Worm (Caenorhabditis elegans) whole organism, young adult: ENCODE data around the gene ogt-1.

Experiments
- B0035.1 ChIP-seq: sonication (generic microtip); optimal IDR thresholded peaks from 2 replicates; lab custom pipeline; 2016; ENCODE audit warnings: missing genetic modification characterization, mild to moderate bottlenecking, missing compliant biosample characterization, missing genotype, missing genetic modification reagents
- C06A6.2 ChIP-seq: fragments of 200-800 bp; sonication (Bioruptor generic); conservative IDR thresholded peaks from 2 replicates; pipeline ENCODE4 v1.3.6; 2022; ENCODE audit warnings: missing genetic modification characterization, missing compliant biosample characterization
- F10E7.11 ChIP-seq: sonication (generic microtip); optimal IDR thresholded peaks from 2 replicates; lab custom pipeline; 2017; ENCODE audit warnings: mild to moderate bottlenecking, missing genetic modification characterization, moderate library complexity, missing compliant biosample characterization
- F22D6.2 ChIP-seq: sonication (generic microtip); optimal IDR thresholded peaks from 2 replicates; lab custom pipeline; 2016; ENCODE audit warnings: mild to moderate bottlenecking, missing genetic modification characterization, missing compliant biosample characterization
- F33H1.4 ChIP-seq: fragments of 200-800 bp; sonication (Bioruptor generic); IDR thresholded peaks from 2 replicates; pipeline ENCODE4 v1.3.6; 2022; ENCODE audit warnings: missing genetic modification reagents, missing genetic modification characterization, missing compliant biosample characterization
- F37B4.10 ChIP-seq: fragments of 200-800 bp; sonication (Bioruptor generic); IDR thresholded peaks from 2 replicates; pipeline ENCODE4 v1.3.6; 2022; ENCODE audit warnings: missing genetic modification characterization, missing compliant biosample characterization
- K11D2.4 ChIP-seq: fragments of 200-800 bp; sonication (Bioruptor generic); IDR thresholded peaks from 2 replicates; pipeline ENCODE4 v1.3.6; 2022; ENCODE audit warnings: missing genetic modification reagents, missing genetic modification characterization, missing compliant biosample characterization
- K12H6.12 ChIP-seq: fragments of 200-800 bp; sonication (Bioruptor generic); optimal IDR thresholded peaks from 2 replicates; lab custom pipeline; 2018; ENCODE audit warnings: mild to moderate bottlenecking, missing genetic modification characterization, missing compliant biosample characterization
- Y53G8AR.9 ChIP-seq: fragments of 200-800 bp; sonication (Bioruptor generic); conservative IDR thresholded peaks from 2 replicates; pipeline ENCODE4 v1.3.6; 2022; ENCODE audit warnings: missing genetic modification reagents, missing genetic modification characterization, missing compliant biosample characterization
- Y56A3A.18 ChIP-seq: fragments of 200-800 bp; sonication (Bioruptor generic); IDR thresholded peaks from 2 replicates; pipeline ENCODE4 v1.3.6; 2022; ENCODE audit warnings: missing genetic modification reagents, missing genetic modification characterization, missing compliant biosample characterization
- aptf-2 ChIP-seq: fragments of 200-800 bp; sonication (Bioruptor generic); conservative IDR thresholded peaks from 2 replicates; pipeline ENCODE4 v1.3.6; 2022; ENCODE audit warnings: missing genetic modification reagents, missing genetic modification characterization, missing compliant biosample characterization
- aptf-3 ChIP-seq: fragments of 200-800 bp; sonication (Bioruptor generic); IDR thresholded peaks from 2 replicates; pipeline ENCODE4 v1.3.6; 2022; ENCODE audit warnings: missing genetic modification characterization, missing compliant biosample characterization
- atf-7 ChIP-seq: sonication (generic microtip); optimal IDR thresholded peaks from 2 replicates; lab custom pipeline; 2017; ENCODE audit warnings: mild to moderate bottlenecking, missing genetic modification characterization, missing compliant biosample characterization
- attf-3 ChIP-seq: fragments of 200-800 bp; sonication (Bioruptor generic); conservative IDR thresholded peaks from 2 replicates; pipeline ENCODE4 v1.3.6; 2022; ENCODE audit warnings: missing genetic modification reagents, missing genetic modification characterization, missing compliant biosample characterization
- attf-5 ChIP-seq: fragments of 200-800 bp; sonication (Bioruptor generic); optimal IDR thresholded peaks from 2 replicates; lab custom pipeline; 2018; ENCODE audit warnings: mild to moderate bottlenecking, missing genetic modification characterization, missing compliant biosample characterization
- bed-1 ChIP-seq: fragments of 200-800 bp; sonication (Bioruptor generic); IDR thresholded peaks from 2 replicates; pipeline ENCODE4 v1.3.6; 2022; ENCODE audit warnings: missing genetic modification reagents, missing genetic modification characterization, missing compliant biosample characterization
- cebp-2 ChIP-seq: fragments of 200-800 bp; sonication (Bioruptor generic); IDR thresholded peaks from 2 replicates; pipeline ENCODE4 v1.3.6; 2022; ENCODE audit warnings: missing genetic modification characterization, missing compliant biosample characterization
- ceh-79 ChIP-seq: sonication (generic microtip); optimal IDR thresholded peaks from 2 replicates; lab custom pipeline; 2017; ENCODE audit warnings: mild to moderate bottlenecking, missing genetic modification characterization, missing compliant biosample characterization
- die-1 ChIP-seq: sonication (generic microtip); optimal IDR thresholded peaks from 2 replicates; lab custom pipeline; 2016; ENCODE audit warnings: missing genotype, mild to moderate bottlenecking, missing genetic modification characterization, missing compliant biosample characterization
- dpff-1 ChIP-seq: sonication (generic microtip); optimal IDR thresholded peaks from 2 replicates; lab custom pipeline; 2017; ENCODE audit warnings: mild to moderate bottlenecking, missing genetic modification characterization, missing compliant biosample characterization
- efl-1 ChIP-seq: fragments of 150-350 bp; optimal IDR thresholded peaks from 2 replicates; lab custom pipeline; 2014; ENCODE audit warnings: missing biosample characterization, missing genetic modification reagents, missing genetic modification characterization
- ekl-4 ChIP-seq: fragments of 200-800 bp; sonication (Bioruptor generic); IDR thresholded peaks from 2 replicates; pipeline ENCODE4 v1.3.6; 2022; ENCODE audit warnings: missing genetic modification reagents, missing genetic modification characterization, missing compliant biosample characterization
- gei-17 ChIP-seq: fragments of 200-800 bp; sonication (Bioruptor generic); optimal IDR thresholded peaks from 2 replicates; lab custom pipeline; 2018; ENCODE audit warnings: mild to moderate bottlenecking, missing genetic modification characterization, missing compliant biosample characterization
- him-1 ChIP-seq: sonication (generic microtip); optimal IDR thresholded peaks from 2 replicates; lab custom pipeline; 2016; ENCODE audit warnings: missing genotype, missing genetic modification reagents, missing genetic modification characterization, missing compliant biosample characterization
- hmg-1.2 ChIP-seq: fragments of 200-800 bp; sonication (Bioruptor generic); IDR thresholded peaks from 2 replicates; pipeline ENCODE4 v1.3.6; 2022; ENCODE audit warnings: missing genetic modification reagents, missing genetic modification characterization, missing compliant biosample characterization
- hrde-1 ChIP-seq: sonication (generic microtip); optimal IDR thresholded peaks from 2 replicates; lab custom pipeline; 2016; ENCODE audit warnings: missing genetic modification characterization, mild to moderate bottlenecking, missing compliant biosample characterization, moderate library complexity, missing genotype, missing genetic modification reagents, borderline replicate concordance
- hsf-1 ChIP-seq: fragments of 200-800 bp; sonication (Bioruptor generic); IDR thresholded peaks from 2 replicates; pipeline ENCODE4 v1.3.6; 2022; ENCODE audit warnings: missing genetic modification reagents, missing genetic modification characterization, missing compliant biosample characterization
- lag-1 ChIP-seq: fragments of 200-800 bp; sonication (Bioruptor generic); IDR thresholded peaks from 2 replicates; pipeline ENCODE4 v1.3.6; 2022; ENCODE audit warnings: missing genetic modification reagents, missing genetic modification characterization, missing compliant biosample characterization
- lin-26 ChIP-seq: fragments of 200-800 bp; sonication (Bioruptor generic); IDR thresholded peaks from 2 replicates; pipeline ENCODE4 v1.3.6; 2022; ENCODE audit warnings: missing genetic modification reagents, missing genetic modification characterization, missing compliant biosample characterization
- lin-35 ChIP-seq, 3 experiments: fragments of 150-350 bp in 2 of 3; sonication (generic microtip) in 1 of 3; optimal IDR thresholded peaks; 2 replicates each; lab custom pipeline; 2014 to 2018; ENCODE audit warnings: missing biosample characterization in 3 of 3, missing genetic modification characterization in 3 of 3, missing genetic modification reagents in 3 of 3
- lsl-1 ChIP-seq: fragments of 200-800 bp; sonication (Bioruptor generic); optimal IDR thresholded peaks from 2 replicates; lab custom pipeline; 2018; ENCODE audit warnings: mild to moderate bottlenecking, missing genetic modification characterization, moderate library complexity, missing compliant biosample characterization
- lsy-27 ChIP-seq: sonication (generic microtip); optimal IDR thresholded peaks from 2 replicates; lab custom pipeline; 2017; ENCODE audit warnings: missing genetic modification characterization, mild to moderate bottlenecking, missing compliant biosample characterization, antibody characterized with exemption, missing genotype, borderline replicate concordance; ENCODE audit not compliant: insufficient read depth
- madf-10 ChIP-seq: sonication (generic microtip); optimal IDR thresholded peaks from 2 replicates; lab custom pipeline; 2016; ENCODE audit warnings: mild to moderate bottlenecking, missing genetic modification characterization, missing compliant biosample characterization
- nfya-1 ChIP-seq: sonication (generic microtip); optimal IDR thresholded peaks from 2 replicates; lab custom pipeline; 2017; ENCODE audit warnings: antibody characterized with exemption, missing compliant biosample characterization, missing genetic modification characterization, borderline replicate concordance; ENCODE audit not compliant: insufficient read depth
- nhr-179 ChIP-seq: sonication (generic microtip); optimal IDR thresholded peaks from 2 replicates; lab custom pipeline; 2016; ENCODE audit warnings: mild to moderate bottlenecking, missing genetic modification characterization, missing compliant biosample characterization
- pha-4 ChIP-seq: fragments of 150-350 bp; sonication (generic microtip); optimal IDR thresholded peaks from 2 replicates; lab custom pipeline; 2014; ENCODE audit warnings: missing biosample characterization, missing genetic modification reagents, missing genetic modification characterization
- rec-8 ChIP-seq, 2 experiments: sonication (generic microtip); optimal IDR thresholded peaks; 2 replicates each; lab custom pipeline; 2016; ENCODE audit warnings: mild to moderate bottlenecking in 2 of 2, missing genetic modification characterization in 2 of 2, missing genetic modification reagents in 2 of 2, missing genotype in 2 of 2, missing biosample characterization in 1 of 2, missing compliant biosample characterization in 1 of 2, moderate library complexity in 1 of 2
- repo-1 ChIP-seq: sonication (generic microtip); optimal IDR thresholded peaks from 2 replicates; lab custom pipeline; 2017; ENCODE audit warnings: mild to moderate bottlenecking, missing genetic modification characterization, missing compliant biosample characterization
- sdz-38 ChIP-seq: sonication (generic microtip); optimal IDR thresholded peaks from 2 replicates; lab custom pipeline; 2016; ENCODE audit warnings: missing genotype, missing genetic modification characterization, missing compliant biosample characterization
- sea-2 ChIP-seq: fragments of 200-800 bp; sonication (Bioruptor generic); IDR thresholded peaks from 2 replicates; pipeline ENCODE4 v1.3.6; 2022; ENCODE audit warnings: missing genetic modification characterization, missing compliant biosample characterization
- snpc-1.1 ChIP-seq: sonication (generic microtip); optimal IDR thresholded peaks from 2 replicates; lab custom pipeline; 2017; ENCODE audit warnings: missing genetic modification characterization, mild to moderate bottlenecking, missing compliant biosample characterization, antibody characterized with exemption, moderate library complexity, missing genotype, missing genetic modification reagents; ENCODE audit not compliant: insufficient read depth
- snpc-4 ChIP-seq, 5 experiments: fragments of 150-350 bp in 1 of 5; sonication (generic microtip) in 4 of 5; optimal IDR thresholded peaks; 2 replicates each; lab custom pipeline; 2014 to 2018; ENCODE audit warnings: missing genetic modification characterization in 5 of 5, missing biosample characterization in 3 of 5, antibody characterized with exemption in 2 of 5, mild to moderate bottlenecking in 2 of 5, missing compliant biosample characterization in 2 of 5, missing genotype in 2 of 5, moderate library complexity in 2 of 5, missing genetic modification reagents in 1 of 5
- tbp1 ChIP-seq: fragments of 200-800 bp; sonication (Bioruptor generic); optimal IDR thresholded peaks from 2 replicates; lab custom pipeline; 2018; ENCODE audit warnings: mild to moderate bottlenecking, missing genetic modification characterization, missing compliant biosample characterization
- tbx-9 ChIP-seq: sonication (generic microtip); optimal IDR thresholded peaks from 2 replicates; lab custom pipeline; 2016; ENCODE audit warnings: borderline replicate concordance, missing genetic modification characterization, inconsistent platforms, missing compliant biosample characterization
- ztf-22 ChIP-seq: fragments of 200-800 bp; sonication (Bioruptor generic); optimal IDR thresholded peaks from 2 replicates; lab custom pipeline; 2018; ENCODE audit warnings: mild to moderate bottlenecking, missing genetic modification characterization, moderate library complexity, missing compliant biosample characterization
- ztf-28 ChIP-seq: fragments of 200-800 bp; sonication (Bioruptor generic); IDR thresholded peaks from 2 replicates; pipeline ENCODE4 v1.3.6; 2022; ENCODE audit warnings: missing genetic modification reagents, missing genetic modification characterization, missing compliant biosample characterization
- ztf-6 ChIP-seq: fragments of 200-800 bp; sonication (Bioruptor generic); IDR thresholded peaks from 2 replicates; pipeline ENCODE4 v1.3.6; 2022; ENCODE audit warnings: missing genetic modification reagents, missing genetic modification characterization, missing compliant biosample characterization

Gene ogt-1

ce11 chrIII:7141285-7141715, 12.3 kb downstream of the ogt-1 start:
- TF ChIP-seq him-1 (tag; lab: Kevin White, UChicago): peak; percentile 91
- peak; percentile 61; the same call in 1 of the 2 replicates for TF ChIP-seq attf-3 (GFP tag; lab: Robert Waterston, UW)
- TF ChIP-seq ztf-6 (GFP tag; lab: Robert Waterston, UW): no peak
- no peak for TF ChIP-seq nfya-1 (tag; lab: Kevin White, UChicago)
- TF ChIP-seq madf-10 (tag; lab: Kevin White, UChicago): peak; percentile 67
- TF ChIP-seq dpff-1: peak; percentile 90
- peak; percentile 74 for TF ChIP-seq hrde-1 (tag; lab: Kevin White, UChicago)
- no peak for TF ChIP-seq F37B4.10 (GFP tag; lab: Robert Waterston, UW)
- TF ChIP-seq snpc-1.1 (tag; lab: Kevin White, UChicago): peak; percentile 100
- TF ChIP-seq pha-4 (tag; lab: Kevin White, UChicago): no peak
- TF ChIP-seq aptf-3 (GFP tag; lab: Robert Waterston, UW): no peak
- TF ChIP-seq snpc-4 (GFP tag; optimal IDR thresholded peaks at IDR 0.05; lab: Kevin White, UChicago): peak; percentile 98
- TF ChIP-seq snpc-4 (tag; optimal IDR thresholded peaks at IDR 0.05; lab: Kevin White, UChicago): peak; percentile 98 to 100 (median 99)
- TF ChIP-seq tbp1 (GFP tag; lab: Kevin White, UChicago): peak; percentile 82
- TF ChIP-seq lin-26 (GFP tag; lab: Robert Waterston, UW): peak; percentile 67
- peak; percentile 92 for TF ChIP-seq ekl-4 (GFP tag; lab: Robert Waterston, UW)
- no peak for TF ChIP-seq bed-1 (GFP tag; lab: Robert Waterston, UW)
- peak; percentile 11 for TF ChIP-seq tbx-9
- TF ChIP-seq lsy-27 (tag; lab: Kevin White, UChicago): peak; percentile 21
- TF ChIP-seq hsf-1 (GFP tag; lab: Robert Waterston, UW): peak; percentile 75
- TF ChIP-seq nhr-179 (tag; lab: Kevin White, UChicago): no peak
- peak; percentile 93 for TF ChIP-seq hmg-1.2 (GFP tag; lab: Robert Waterston, UW)
- TF ChIP-seq F22D6.2 (tag; lab: Kevin White, UChicago): peak; percentile 28
- TF ChIP-seq F33H1.4: peak; percentile 51; the same call in 1 of the 2 replicates
- peak in 1 of 3 experiments; percentile 27 for TF ChIP-seq lin-35 (GFP tag; optimal IDR thresholded peaks at IDR 0.05; lab: Kevin White, UChicago)
- no peak for TF ChIP-seq F10E7.11 (tag; lab: Kevin White, UChicago)
- peak; percentile 72; the same call in 1 of the 2 replicates for TF ChIP-seq Y56A3A.18 (GFP tag; lab: Robert Waterston, UW)
- TF ChIP-seq ceh-79 (tag; lab: Kevin White, UChicago): peak; percentile 41
- no peak for TF ChIP-seq cebp-2 (GFP tag; lab: Robert Waterston, UW)
- no peak for TF ChIP-seq efl-1
- no peak for TF ChIP-seq lag-1 (GFP tag; lab: Robert Waterston, UW)
- no peak for TF ChIP-seq rec-8 (tag; optimal IDR thresholded peaks at IDR 0.05; lab: Kevin White, UChicago)
- peak; percentile 49 for TF ChIP-seq gei-17 (GFP tag; lab: Kevin White, UChicago)
- peak; percentile 73 for TF ChIP-seq Y53G8AR.9
- no peak for TF ChIP-seq C06A6.2 (GFP tag; lab: Robert Waterston, UW)
- no peak for TF ChIP-seq B0035.1 (tag; lab: Kevin White, UChicago)
- peak; percentile 89 for TF ChIP-seq repo-1 (tag; lab: Kevin White, UChicago)
- TF ChIP-seq ztf-28 (GFP tag; lab: Robert Waterston, UW): no peak
- TF ChIP-seq sea-2 (GFP tag; lab: Robert Waterston, UW): no peak
- peak; percentile 43 for TF ChIP-seq die-1 (tag; lab: Kevin White, UChicago)
- TF ChIP-seq sdz-38 (tag; lab: Kevin White, UChicago): no peak
- TF ChIP-seq ztf-22 (GFP tag; lab: Kevin White, UChicago): no peak
- TF ChIP-seq atf-7 (tag; lab: Kevin White, UChicago): peak; percentile 63
- TF ChIP-seq K11D2.4 (GFP tag; lab: Robert Waterston, UW): no peak
- peak; percentile 29; the same call in 1 of the 2 replicates for TF ChIP-seq aptf-2
- TF ChIP-seq lsl-1 (GFP tag; lab: Kevin White, UChicago): peak; percentile 70
- TF ChIP-seq attf-5 (GFP tag; lab: Kevin White, UChicago): peak; percentile 21
- TF ChIP-seq K12H6.12 (tag; lab: Kevin White, UChicago): no peak
